Worm (Caenorhabditis elegans): ENCODE results near the gene set-16.

ce11 chrIII:13615530-13615929, 28.2 kb upstream of the set-16 start:
- no peak for TF ChIP-seq chd-7 (tag; optimal IDR thresholded peaks at IDR 0.05)
- no peak for TF ChIP-seq ama-1 (optimal IDR thresholded peaks at IDR 0.05)
- no peak for TF ChIP-seq ama-1 (GFP tag; optimal IDR thresholded peaks at IDR 0.05)

All from whole organism, young adult.